Worm (Caenorhabditis elegans) whole organism, L3 larva: Measurements from ENCODE around the gene nep-21.

ENCODE experiments used
- daf-12 ChIP-seq: fragments of 150-350 bp; optimal IDR thresholded peaks from 2 replicates; lab custom pipeline; 2014; ENCODE audit warnings: missing biosample characterization, missing genetic modification reagents, missing genetic modification characterization
- elt-3 ChIP-seq, 3 experiments: fragments of 150-350 bp in 1 of 3; sonication (generic microtip) in 2 of 3; optimal IDR thresholded peaks; 2 replicates in 2 of 3; 4 replicates in 1 of 3; lab custom pipeline; 2014 to 2017; ENCODE audit warnings: missing biosample characterization in 3 of 3, missing genetic modification characterization in 3 of 3
- eor-1 ChIP-seq, 2 experiments: fragments of 150-350 bp; optimal IDR thresholded peaks; 2 replicates each; lab custom pipeline; 2014 to 2018; ENCODE audit warnings: missing biosample characterization in 2 of 2, missing genetic modification characterization in 2 of 2
- hmg-11 ChIP-seq: sonication (generic microtip); optimal IDR thresholded peaks from 2 replicates; lab custom pipeline; 2016; ENCODE audit warnings: missing genetic modification characterization, missing compliant biosample characterization
- nhr-28 ChIP-seq: fragments of 150-350 bp; optimal IDR thresholded peaks from 2 replicates; lab custom pipeline; 2014; ENCODE audit warnings: missing biosample characterization, missing genetic modification characterization
- nhr-67 ChIP-seq: fragments of 150-350 bp; optimal IDR thresholded peaks from 2 replicates; lab custom pipeline; 2014; ENCODE audit warnings: missing biosample characterization, missing genetic modification characterization
- nhr-77 ChIP-seq: fragments of 150-350 bp; optimal IDR thresholded peaks from 2 replicates; lab custom pipeline; 2014; ENCODE audit warnings: missing biosample characterization, missing genetic modification characterization

- TF ChIP-seq hmg-11 (tag; lab: Kevin White, UChicago) (no peak), daf-12 (tag; lab: Kevin White, UChicago) (no peak), nhr-28 (no peak), nhr-77 (tag; lab: Kevin White, UChicago) (no peak), elt-3 (tag; optimal IDR thresholded peaks at IDR 0.05; lab: Kevin White, UChicago) (no peak), eor-1 (tag; optimal IDR thresholded peaks at IDR 0.05; lab: Kevin White, UChicago) (no peak), nhr-67 (tag; lab: Kevin White, UChicago) (no peak)
Observed at ce11 chrV:14171284-14171683, 55.0 kb downstream of the nep-21 start, which contains the start of gene cest-2.1.
